Worm (Caenorhabditis elegans): ENCODE measurements around the gene cox-6B.

cox-6B gene

DNA sequence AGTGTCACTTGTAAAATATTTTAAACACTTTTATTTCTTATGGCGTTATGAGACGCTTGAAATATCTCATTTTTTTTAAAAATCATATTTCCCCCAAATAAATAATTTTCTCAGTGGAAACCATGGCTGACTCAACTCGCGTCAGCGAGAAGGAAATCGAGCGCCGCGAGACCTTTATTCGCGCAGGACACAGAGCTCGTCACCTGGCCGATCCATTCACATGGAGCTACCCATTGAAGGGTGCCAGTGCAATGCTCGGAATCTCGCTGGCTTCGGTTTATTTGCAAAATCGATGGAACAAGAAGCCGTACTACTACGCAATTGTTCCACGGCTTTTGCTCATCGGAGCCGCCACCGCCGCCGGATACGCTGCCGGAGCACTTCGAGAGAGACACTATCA lies 87.3 kb downstream of the cox-6B start, which contains the start of gene nduc-2:
nduc-2 (plus strand) TSS at position 113 of the 400 bp plus-strand sequence.
- TF ChIP-seq sea-1 (GFP tag; conservative IDR thresholded peaks at IDR 0.05) (no peak), aly-1 (tag; optimal IDR thresholded peaks at IDR 0.05) (no peak), hmbx-1 (tag; optimal IDR thresholded peaks at IDR 0.05) (no peak)

DNA sequence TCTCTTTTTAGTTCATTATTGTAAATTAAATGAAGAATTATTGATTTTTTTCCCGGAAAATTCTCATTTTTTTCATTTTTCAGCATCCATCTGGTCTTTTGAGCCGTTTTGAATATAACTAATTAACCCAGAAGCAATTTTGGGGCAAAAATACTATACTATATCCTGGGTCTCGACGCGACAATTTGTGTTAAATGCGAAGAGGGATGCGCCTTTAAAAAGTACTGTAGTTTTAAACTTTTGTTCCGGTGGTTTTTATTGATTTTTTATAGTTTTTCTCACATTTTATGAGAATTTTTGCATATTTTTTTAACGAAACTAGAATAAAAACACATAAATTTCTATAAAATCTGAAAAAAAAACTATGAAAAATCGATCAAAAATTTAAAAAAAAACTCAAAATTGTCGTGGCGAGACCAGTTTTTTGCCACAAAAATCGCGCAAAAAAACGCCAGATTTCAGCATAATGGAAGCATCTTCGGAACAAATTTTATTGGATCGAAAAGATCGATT lies 88.6 kb downstream of the cox-6B start, which contains the start of gene tbcc-1:
tbcc-1 (plus strand) TSS at position 463 of the 513 bp plus-strand sequence.
- TF ChIP-seq B0310.2 (tag; optimal IDR thresholded peaks at IDR 0.05): no peak
- no peak for TF ChIP-seq hmg-4 (GFP tag; optimal IDR thresholded peaks at IDR 0.05)
- TF ChIP-seq tbx-37 (GFP tag; conservative IDR thresholded peaks at IDR 0.05): no peak
- TF ChIP-seq ama-1 (optimal IDR thresholded peaks at IDR 0.05): no peak
- TF ChIP-seq F13C5.2 (tag; optimal IDR thresholded peaks at IDR 0.05): no peak
- no peak for TF ChIP-seq scrt-1 (GFP tag; IDR thresholded peaks at IDR 0.05)
- no peak for TF ChIP-seq sea-1 (GFP tag; conservative IDR thresholded peaks at IDR 0.05)

DNA sequence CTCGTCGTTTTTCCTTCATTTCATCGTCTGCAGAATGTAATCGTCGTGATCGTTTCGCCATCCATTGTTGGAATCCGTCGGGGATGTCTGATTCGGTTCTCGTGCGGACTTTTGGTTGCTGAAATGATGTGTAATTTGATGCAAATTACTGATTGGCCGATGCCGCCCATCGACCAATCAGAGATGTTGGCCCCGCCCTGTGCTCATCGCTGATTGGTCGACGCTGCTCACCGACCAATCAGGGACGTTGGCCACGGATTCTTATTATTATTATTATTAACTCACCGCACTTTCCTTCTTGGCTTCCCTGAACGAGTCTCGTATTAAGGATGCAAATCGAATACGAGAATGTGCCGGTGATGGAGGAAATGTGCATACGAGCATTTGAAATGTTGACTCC lies 94.6 kb downstream of the cox-6B start:
- TF ChIP-seq hmbx-1 (tag; optimal IDR thresholded peaks at IDR 0.05) (no peak), ama-1 (optimal IDR thresholded peaks at IDR 0.05) (no peak), aly-1 (tag; optimal IDR thresholded peaks at IDR 0.05) (no peak), B0310.2 (tag; optimal IDR thresholded peaks at IDR 0.05) (no peak), tbx-37 (GFP tag; conservative IDR thresholded peaks at IDR 0.05) (no peak), tbx-11 (GFP tag; IDR thresholded peaks at IDR 0.05) (no peak), scrt-1 (GFP tag; IDR thresholded peaks at IDR 0.05) (no peak)

DNA sequence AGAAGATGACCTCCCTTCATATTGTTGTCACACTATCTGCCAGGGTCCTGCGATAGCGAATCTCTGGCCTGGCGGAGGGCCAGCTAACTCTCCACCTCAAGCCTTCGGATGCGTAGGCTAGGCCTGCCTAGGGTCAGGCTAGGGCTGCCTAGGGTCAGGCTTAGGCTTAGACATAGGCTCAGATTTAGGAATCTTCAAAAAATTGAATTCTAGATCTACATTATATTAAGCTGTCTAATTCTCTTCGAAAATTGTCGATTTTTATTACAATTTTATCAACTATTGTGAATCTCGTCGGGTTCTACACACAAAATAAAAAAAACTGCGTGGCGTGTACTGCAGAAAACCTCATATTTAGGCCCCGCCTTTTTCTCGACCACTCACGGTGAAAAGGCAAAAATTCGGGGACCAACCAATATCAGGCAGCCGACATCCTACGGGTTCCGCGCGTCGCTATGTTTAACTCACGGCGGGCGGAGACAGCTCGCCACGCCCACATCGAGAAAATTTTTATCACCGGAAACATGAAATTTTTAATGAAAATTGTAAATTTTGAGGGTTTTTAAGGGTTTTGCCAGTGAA lies 96.1 kb downstream of the cox-6B start:
- TF ChIP-seq ets-7 (tag; optimal IDR thresholded peaks at IDR 0.05) (no peak), B0310.2 (tag; optimal IDR thresholded peaks at IDR 0.05) (no peak)

DNA sequence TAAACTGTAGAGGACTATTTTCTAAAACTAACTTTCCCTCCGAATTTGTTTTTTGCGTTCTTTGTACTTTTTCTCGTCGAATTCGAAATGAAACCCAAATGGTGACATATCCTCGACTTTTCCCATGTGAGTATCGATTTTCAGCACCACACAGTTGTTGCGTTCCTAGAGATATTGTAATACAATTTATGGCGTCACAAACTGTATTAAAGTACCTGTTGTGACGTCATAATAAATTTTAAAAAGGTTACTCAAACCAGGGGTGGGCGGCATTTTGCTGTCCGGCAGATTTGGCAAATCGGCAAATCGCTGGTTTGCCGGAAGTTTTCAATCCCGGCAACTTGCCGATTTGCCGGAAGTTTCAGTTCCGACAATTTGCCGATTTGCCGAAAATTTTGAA lies 101.3 kb downstream of the cox-6B start:
- TF ChIP-seq ama-1 (optimal IDR thresholded peaks at IDR 0.05) (no peak), tbx-11 (GFP tag; IDR thresholded peaks at IDR 0.05) (no peak), B0310.2 (tag; optimal IDR thresholded peaks at IDR 0.05) (no peak), hmg-4 (GFP tag; optimal IDR thresholded peaks at IDR 0.05) (no peak), tbx-37 (GFP tag; conservative IDR thresholded peaks at IDR 0.05) (no peak), tra-4 (tag; optimal IDR thresholded peaks at IDR 0.05) (no peak), pes-1 (GFP tag; IDR thresholded peaks at IDR 0.05) (no peak), sea-1 (GFP tag; conservative IDR thresholded peaks at IDR 0.05) (no peak), hmbx-1 (tag; optimal IDR thresholded peaks at IDR 0.05) (no peak), F13C5.2 (tag; optimal IDR thresholded peaks at IDR 0.05) (no peak), ets-7 (tag; optimal IDR thresholded peaks at IDR 0.05) (no peak), aly-1 (tag; optimal IDR thresholded peaks at IDR 0.05) (no peak), ceh-36 (tag; optimal IDR thresholded peaks at IDR 0.05) (no peak), flt-1 (GFP tag; IDR thresholded peaks at IDR 0.05) (no peak), hnd-1 (tag; optimal IDR thresholded peaks at IDR 0.05) (no peak), ceh-13 (GFP tag; optimal IDR thresholded peaks at IDR 0.05) (no peak)

DNA sequence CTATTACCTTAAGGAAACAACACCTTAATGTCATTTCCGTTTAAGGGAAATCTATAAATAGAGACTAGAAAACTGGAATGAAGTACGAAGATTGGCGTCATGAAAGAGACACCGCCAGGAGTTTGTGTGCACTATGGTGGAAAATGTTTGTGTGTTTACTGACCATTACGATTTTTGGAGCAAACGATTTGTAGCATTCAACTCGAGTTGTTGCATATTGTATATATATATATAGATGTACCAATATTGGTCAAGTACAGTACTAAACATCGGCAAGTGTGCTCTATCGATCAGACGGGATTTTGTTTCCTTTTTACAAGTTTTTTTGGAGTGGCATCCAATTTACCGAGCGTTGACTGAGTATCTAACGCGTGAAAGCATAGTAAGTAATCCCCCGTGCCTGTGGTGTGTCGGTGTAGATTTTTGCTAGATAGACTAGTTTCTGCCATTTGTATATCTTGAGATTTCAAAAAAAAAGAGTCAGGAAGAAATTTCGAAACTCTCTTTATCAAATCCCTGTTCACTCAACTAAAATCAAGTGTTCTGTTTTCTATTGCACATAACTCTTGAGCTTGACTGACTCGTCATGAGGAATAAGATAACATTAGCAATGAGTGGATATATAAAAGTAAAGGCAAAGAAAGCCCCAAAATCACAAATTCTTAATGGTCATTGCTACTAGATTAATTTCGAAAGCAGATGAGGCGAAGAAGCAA lies 102.5 kb downstream of the cox-6B start, which contains the start of the genes twk-45 and Y71H2AM.25:
twk-45 (minus strand) TSS at position 101 of the 716 bp plus-strand sequence.
Y71H2AM.25 (plus strand) TSS at position 666 of the 716 bp plus-strand sequence.
- no peak for TF ChIP-seq F13C5.2 (tag; optimal IDR thresholded peaks at IDR 0.05)
- no peak for TF ChIP-seq tbx-11 (GFP tag; IDR thresholded peaks at IDR 0.05)
- no peak for TF ChIP-seq hmg-4 (GFP tag; optimal IDR thresholded peaks at IDR 0.05)
- TF ChIP-seq flt-1 (GFP tag; IDR thresholded peaks at IDR 0.05): no peak
- TF ChIP-seq hmbx-1 (tag; optimal IDR thresholded peaks at IDR 0.05): no peak
- TF ChIP-seq ama-1 (optimal IDR thresholded peaks at IDR 0.05): no peak
- TF ChIP-seq tra-4 (tag; optimal IDR thresholded peaks at IDR 0.05): no peak
- no peak for TF ChIP-seq sea-1 (GFP tag; conservative IDR thresholded peaks at IDR 0.05)
- TF ChIP-seq ceh-36 (tag; optimal IDR thresholded peaks at IDR 0.05): no peak
- no peak for TF ChIP-seq ets-7 (tag; optimal IDR thresholded peaks at IDR 0.05)
- TF ChIP-seq aly-1 (tag; optimal IDR thresholded peaks at IDR 0.05): no peak
- TF ChIP-seq pes-1 (GFP tag; IDR thresholded peaks at IDR 0.05): no peak
- no peak for TF ChIP-seq tbx-37 (GFP tag; conservative IDR thresholded peaks at IDR 0.05)
- no peak for TF ChIP-seq ceh-13 (GFP tag; optimal IDR thresholded peaks at IDR 0.05)

DNA sequence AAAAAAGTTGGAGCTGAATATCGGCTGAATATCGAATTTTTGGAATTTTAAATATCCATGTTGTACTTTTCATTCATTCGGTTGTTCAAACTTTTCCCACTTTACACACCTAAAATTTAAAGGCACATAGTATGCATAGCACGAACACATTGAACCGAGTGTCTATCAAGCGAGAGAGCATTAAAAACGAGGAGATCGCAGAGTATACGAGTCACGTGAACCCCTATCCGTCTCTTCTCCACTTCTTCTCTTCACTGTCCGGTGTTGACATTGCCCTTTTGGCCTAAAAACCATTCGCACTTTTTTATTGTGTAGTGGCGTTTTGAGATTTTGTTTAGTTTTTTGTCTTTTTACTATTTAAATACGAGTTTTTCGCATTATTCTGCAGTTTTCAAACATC lies 105.0 kb downstream of the cox-6B start:
- TF ChIP-seq sea-1 (GFP tag; conservative IDR thresholded peaks at IDR 0.05) (no peak), F13C5.2 (tag; optimal IDR thresholded peaks at IDR 0.05) (no peak)

DNA sequence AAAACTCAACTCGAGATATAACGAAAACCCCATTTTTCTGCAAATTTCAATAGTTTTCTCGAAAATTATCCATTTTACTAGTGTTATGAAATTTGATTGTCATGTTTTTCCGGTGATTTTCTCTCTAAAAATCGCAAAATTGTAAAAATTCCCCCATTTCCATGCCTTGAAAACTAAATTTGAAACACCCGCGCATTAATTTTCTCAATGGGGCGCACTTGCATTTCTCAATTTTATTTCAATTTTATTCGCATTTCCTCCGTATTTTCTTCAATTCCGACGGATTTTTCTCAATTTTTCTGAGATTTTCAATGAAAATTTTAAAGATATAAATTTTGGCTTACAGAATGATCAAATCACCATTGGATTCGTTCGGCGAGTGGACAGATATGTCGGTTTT lies 105.6 kb downstream of the cox-6B start, which contains the start of gene Y71H2AM.3:
Y71H2AM.3 (plus strand) TSS at position 347 of the 400 bp plus-strand sequence.
- TF ChIP-seq scrt-1 (GFP tag; IDR thresholded peaks at IDR 0.05) (no peak), F13C5.2 (tag; optimal IDR thresholded peaks at IDR 0.05) (peak; percentile 22), ets-7 (tag; optimal IDR thresholded peaks at IDR 0.05) (no peak)

Measured in whole organism, early embryonic.